Fruit fly (Drosophila melanogaster): ENCODE results near the gene mRpL2.
A peak's percentile ranks its signal among the peaks of the same experiment; 100 is the strongest.

mRpL2 gene

DNA sequence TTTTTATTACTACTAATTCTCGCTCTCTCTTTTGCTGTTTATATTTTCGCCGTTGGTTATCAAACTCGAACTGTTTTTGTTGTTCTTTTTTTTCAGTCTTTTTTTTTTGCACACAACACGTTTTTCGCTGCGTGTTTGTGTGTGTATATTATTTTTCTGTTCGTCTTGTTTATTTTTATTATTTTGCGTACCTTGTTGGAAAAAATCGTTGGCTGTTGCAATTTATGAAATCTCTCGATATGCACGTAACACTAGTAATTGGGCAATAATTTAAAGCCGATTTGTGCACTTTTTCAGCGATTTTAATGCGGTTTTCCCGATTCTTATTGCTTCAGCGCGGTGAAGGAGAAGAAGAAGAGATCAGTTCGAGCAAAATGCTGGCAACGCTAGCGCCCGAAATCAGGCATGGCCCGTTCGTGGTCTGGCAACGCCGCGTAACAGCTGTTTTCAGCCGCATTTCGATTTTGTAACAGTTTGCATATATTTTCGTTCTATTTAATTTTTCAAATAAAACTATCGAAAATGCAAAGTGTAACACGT lies at the start of gene mRpL2, which contains the start of gene FoxK (continued):
- TF ChIP-seq tap (tag; optimal IDR thresholded peaks at IDR 0.05) (no peak), sob (GFP tag; IDR thresholded peaks at IDR 0.05) (no peak), CG7839 (tag; optimal IDR thresholded peaks at IDR 0.05) (no peak), YL-1 (GFP tag; optimal IDR thresholded peaks at IDR 0.05) (peak; percentile 72), Nf-YC (tag; optimal IDR thresholded peaks at IDR 0.05) (no peak), prd (optimal IDR thresholded peaks at IDR 0.05) (no peak), prd (GFP tag; IDR thresholded peaks at IDR 0.05) (no peak), cad (GFP tag; optimal IDR thresholded peaks at IDR 0.05) (no peak), Spps (tag; optimal IDR thresholded peaks at IDR 0.05) (no peak), phol (tag; optimal IDR thresholded peaks at IDR 0.05) (peak; percentile 45), Scr (GFP tag; IDR thresholded peaks at IDR 0.05; ENCODE audit: partially characterized antibody) (peak; percentile 35; the same call in 1 of the 2 replicates), dati (GFP tag; IDR thresholded peaks at IDR 0.05) (no peak), CG1832 (GFP tag; optimal IDR thresholded peaks at IDR 0.05) (no peak), CG13287 (GFP tag; IDR thresholded peaks at IDR 0.05; ENCODE audit: partially characterized antibody) (peak; percentile 57; the same call in 1 of the 2 replicates), Dref (GFP tag; IDR thresholded peaks at IDR 0.05) (peak; percentile 44), Stat92E (GFP tag; optimal IDR thresholded peaks at IDR 0.05) (no peak), grn (GFP tag; optimal IDR thresholded peaks at IDR 0.05) (no peak), trh (GFP tag; optimal IDR thresholded peaks at IDR 0.05) (no peak), chinmo (GFP tag; IDR thresholded peaks at IDR 0.05; ENCODE audit: partially characterized antibody) (no peak), stwl (tag; optimal IDR thresholded peaks at IDR 0.05) (peak; percentile 83), Xrp1 (GFP tag; IDR thresholded peaks at IDR 0.05) (no peak), CG7357 (GFP tag; IDR thresholded peaks at IDR 0.05) (no peak), CG6254 (GFP tag; optimal IDR thresholded peaks at IDR 0.05) (no peak), tx (GFP tag; optimal IDR thresholded peaks at IDR 0.05) (no peak), hb (GFP tag; IDR thresholded peaks at IDR 0.05; ENCODE audit: partially characterized antibody) (no peak)

DNA sequence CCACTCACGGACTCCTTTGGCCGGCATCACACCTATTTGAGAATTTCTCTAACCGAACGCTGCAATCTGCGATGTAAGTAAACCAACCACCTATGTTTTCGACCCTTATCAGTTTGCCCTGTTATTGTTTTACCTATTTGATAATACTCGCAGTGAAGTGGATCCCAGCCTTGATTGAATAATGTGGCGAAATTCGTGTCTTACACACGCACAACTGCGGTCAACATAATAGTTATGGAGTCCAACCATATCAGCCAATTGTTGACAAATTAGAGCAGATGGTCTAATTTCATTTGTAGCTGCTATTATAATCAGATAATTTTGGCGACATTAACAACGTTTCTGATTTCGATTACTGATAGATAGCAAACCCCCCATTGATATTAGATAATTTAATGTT lies 49.6 kb upstream of the mRpL2 start:
- TF ChIP-seq caup (GFP tag; optimal IDR thresholded peaks at IDR 0.05; ENCODE audit: severe bottlenecking) (no peak), cato (GFP tag; optimal IDR thresholded peaks at IDR 0.05; ENCODE audit: borderline replicate concordance) (no peak), mirr (GFP tag; optimal IDR thresholded peaks at IDR 0.05) (peak; percentile 79), CG3065 (GFP tag; optimal IDR thresholded peaks at IDR 0.05) (no peak), CG11696 (GFP tag; IDR thresholded peaks at IDR 0.05) (peak; percentile 83), nerfin-2 (GFP tag; IDR thresholded peaks at IDR 0.05; ENCODE audit: partially characterized antibody) (0 out of 2 replicates have a peak, but pooled peaks have one; percentile 27), exex (tag; optimal IDR thresholded peaks at IDR 0.05) (peak; percentile 79), Med (GFP tag) (peak; percentile 18), grn (GFP tag; optimal IDR thresholded peaks at IDR 0.05) (peak; percentile 30)

DNA sequence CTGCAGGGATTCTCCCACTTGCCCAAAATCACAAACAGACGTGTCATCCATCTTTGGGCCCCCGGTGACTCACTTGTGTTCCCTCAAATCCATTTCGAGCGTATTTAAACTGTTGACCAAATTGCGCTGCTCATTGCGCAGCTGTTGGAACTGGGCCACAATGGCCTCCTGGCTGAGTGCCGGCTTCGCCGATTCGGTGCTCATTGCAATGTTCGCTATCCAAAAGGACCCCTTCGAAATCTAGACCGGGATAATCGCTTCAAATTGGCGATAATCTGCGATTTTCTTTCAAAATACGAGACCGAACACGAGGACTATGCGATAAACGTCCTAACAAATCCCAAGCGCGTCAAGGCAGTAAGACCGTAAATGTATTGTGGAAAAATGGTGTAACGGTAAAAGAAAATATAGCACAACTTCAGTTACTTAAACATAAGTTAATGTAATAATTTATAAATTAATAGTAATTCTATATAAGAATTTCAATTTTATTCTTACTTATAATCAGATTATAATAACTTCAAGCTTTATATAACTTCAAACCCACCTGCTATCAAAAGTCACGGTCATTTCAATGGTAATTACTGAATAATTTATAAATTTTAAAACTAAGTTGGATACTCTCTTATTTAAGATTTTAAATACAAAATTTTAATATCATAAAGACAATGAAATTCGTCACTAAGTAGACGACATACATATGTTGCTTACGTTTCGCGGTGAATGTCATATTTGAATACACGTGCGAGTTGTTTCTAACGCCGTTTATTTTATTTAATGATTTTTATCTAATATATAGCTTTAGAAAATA lies 46.4 kb upstream of the mRpL2 start, which contains the start of the genes Pfdn2 and Noc1:
TSS of gene Pfdn2 (minus strand) at position 346 of the 811 bp plus-strand sequence.
TSS of gene Noc1 (plus strand) at position 727 of the 811 bp plus-strand sequence.
- TF ChIP-seq CG18011 (GFP tag; optimal IDR thresholded peaks at IDR 0.05) (no peak), zf30C (GFP tag; optimal IDR thresholded peaks at IDR 0.05) (no peak), Camta (GFP tag; optimal IDR thresholded peaks at IDR 0.05) (no peak), Xbp1 (GFP tag; optimal IDR thresholded peaks at IDR 0.05) (peak; percentile 68), hbn (GFP tag; IDR thresholded peaks at IDR 0.05; ENCODE audit: partially characterized antibody) (0 out of 2 replicates have a peak, but pooled peaks have one; percentile 30), dmrt11E (tag; optimal IDR thresholded peaks at IDR 0.05) (peak; percentile 68), Fer2 (tag; optimal IDR thresholded peaks at IDR 0.05) (no peak), rib (GFP tag; IDR thresholded peaks at IDR 0.05) (no peak), CG13894 (tag; optimal IDR thresholded peaks at IDR 0.05) (no peak), CG10979 (tag; optimal IDR thresholded peaks at IDR 0.05) (peak; percentile 33), CG17359 (tag; optimal IDR thresholded peaks at IDR 0.05) (no peak), ATbp (GFP tag; optimal IDR thresholded peaks at IDR 0.05) (no peak), sr (GFP tag; IDR thresholded peaks at IDR 0.05) (no peak), kah (GFP tag; optimal IDR thresholded peaks at IDR 0.05) (no peak)

Data from whole organism, embryonic.